Worm (Caenorhabditis elegans) whole organism, L4 larva: Measurements from ENCODE around the gene exc-5.

ENCODE experiments used
- D1046.2 ChIP-seq: fragments of 200-800 bp; sonication (Bioruptor generic); IDR thresholded peaks from 2 replicates; pipeline ENCODE4 v1.3.6; 2022; ENCODE audit warnings: missing genetic modification characterization, missing compliant biosample characterization
- F10B5.3 ChIP-seq: sonication (generic microtip); optimal IDR thresholded peaks from 2 replicates; lab custom pipeline; 2016; ENCODE audit warnings: mild to moderate bottlenecking, missing genetic modification characterization, missing compliant biosample characterization
- F26F4.8 ChIP-seq: fragments of 200-800 bp; sonication (Bioruptor generic); conservative IDR thresholded peaks from 2 replicates; pipeline ENCODE4 v1.3.6; 2022; ENCODE audit warnings: missing genetic modification characterization, missing compliant biosample characterization
- F44E2.7 ChIP-seq: fragments of 200-800 bp; sonication (Bioruptor generic); IDR thresholded peaks from 2 replicates; pipeline ENCODE4 v2.1.2; 2022; ENCODE audit warnings: missing genetic modification characterization, missing compliant biosample characterization
- Y5F2A.4 ChIP-seq: fragments of 200-800 bp; sonication (Bioruptor generic); optimal IDR thresholded peaks from 2 replicates; lab custom pipeline; 2018; ENCODE audit warnings: mild to moderate bottlenecking, missing genetic modification characterization, missing compliant biosample characterization
- Y75B8A.6 ChIP-seq: fragments of 200-800 bp; sonication (Bioruptor generic); IDR thresholded peaks from 2 replicates; pipeline ENCODE4 v1.3.6; 2022; ENCODE audit warnings: missing genetic modification reagents, missing genetic modification characterization, missing compliant biosample characterization
- aha-1 ChIP-seq: fragments of 150-350 bp; peaks from one replicate; lab custom pipeline; 2014; ENCODE audit warnings: missing biosample characterization, missing genetic modification characterization
- ama-1 ChIP-seq: fragments of 150-350 bp; optimal IDR thresholded peaks from 2 replicates; lab custom pipeline; 2014; ENCODE audit warnings: inconsistent platforms, mixed read lengths
- ceh-44 ChIP-seq: fragments of 200-800 bp; sonication (Bioruptor generic); IDR thresholded peaks from 2 replicates; pipeline ENCODE4 v1.3.6; 2022; ENCODE audit warnings: missing genetic modification reagents, missing genetic modification characterization, missing compliant biosample characterization
- ceh-62 ChIP-seq: sonication (generic microtip); optimal IDR thresholded peaks from 2 replicates; lab custom pipeline; 2017; ENCODE audit warnings: missing biosample characterization, missing genetic modification characterization
- ceh-82 ChIP-seq: sonication (generic microtip); optimal IDR thresholded peaks from 2 replicates; lab custom pipeline; 2017; ENCODE audit warnings: missing biosample characterization, missing genetic modification characterization
- ces-1 ChIP-seq: fragments of 150-350 bp; sonication (generic microtip); optimal IDR thresholded peaks from 4 replicates; lab custom pipeline; 2014; ENCODE audit warnings: missing biosample characterization, missing genetic modification reagents, missing genetic modification characterization
- daf-12 ChIP-seq: fragments of 150-350 bp; optimal IDR thresholded peaks from 2 replicates; lab custom pipeline; 2014; ENCODE audit warnings: missing biosample characterization, missing genetic modification reagents, missing genetic modification characterization
- daf-16 ChIP-seq, 3 experiments: sonication (generic microtip); optimal IDR thresholded peaks; 2 replicates each; lab custom pipeline; 2016 to 2017; ENCODE audit warnings: missing genetic modification characterization in 3 of 3, missing genetic modification reagents in 3 of 3, mild to moderate bottlenecking in 2 of 3, missing compliant biosample characterization in 2 of 3, missing biosample characterization in 1 of 3, moderate library complexity in 1 of 3
- fkh-10 ChIP-seq: fragments of 150-350 bp; optimal IDR thresholded peaks from 2 replicates; lab custom pipeline; 2014; ENCODE audit warnings: missing biosample characterization, missing genetic modification reagents, missing genetic modification characterization
- lin-15B ChIP-seq: fragments of 150-350 bp; sonication (generic microtip); optimal IDR thresholded peaks from 3 replicates; lab custom pipeline; 2014; ENCODE audit warnings: missing biosample characterization, missing genetic modification characterization
- lin-38 ChIP-seq: fragments of 200-800 bp; sonication (Bioruptor generic); IDR thresholded peaks from 2 replicates; pipeline ENCODE4 v1.3.6; 2022; ENCODE audit warnings: missing genetic modification reagents, missing genetic modification characterization, missing compliant biosample characterization
- lin-39 ChIP-seq: fragments of 150-350 bp; optimal IDR thresholded peaks from 2 replicates; lab custom pipeline; 2014; ENCODE audit warnings: missing biosample characterization, missing genetic modification reagents, missing genetic modification characterization
- madf-9 ChIP-seq: fragments of 200-800 bp; sonication (Bioruptor generic); conservative IDR thresholded peaks from 2 replicates; pipeline ENCODE4 v1.3.6; 2022; ENCODE audit warnings: missing genetic modification reagents, missing genetic modification characterization, missing compliant biosample characterization
- mes-2 ChIP-seq: sonication (generic microtip); optimal IDR thresholded peaks from 2 replicates; lab custom pipeline; 2016; ENCODE audit warnings: missing genotype, mild to moderate bottlenecking, missing genetic modification characterization, missing compliant biosample characterization; ENCODE audit not compliant: poor library complexity, severe bottlenecking
- mxl-3 ChIP-seq: fragments of 200-800 bp; sonication (Bioruptor generic); optimal IDR thresholded peaks from 2 replicates; lab custom pipeline; 2018; ENCODE audit warnings: mild to moderate bottlenecking, missing genetic modification characterization, missing compliant biosample characterization
- nhr-10 ChIP-seq: fragments of 150-350 bp; optimal IDR thresholded peaks from 2 replicates; lab custom pipeline; 2014; ENCODE audit warnings: missing biosample characterization, missing genetic modification characterization
- nhr-102 ChIP-seq: sonication (generic microtip); optimal IDR thresholded peaks from 2 replicates; lab custom pipeline; 2016; ENCODE audit warnings: mild to moderate bottlenecking, missing genetic modification characterization, moderate library complexity, missing compliant biosample characterization
- nhr-11 ChIP-seq: fragments of 150-350 bp; optimal IDR thresholded peaks from 2 replicates; lab custom pipeline; 2014; ENCODE audit warnings: missing biosample characterization, missing genetic modification characterization
- nhr-28 ChIP-seq: fragments of 150-350 bp; optimal IDR thresholded peaks from 2 replicates; lab custom pipeline; 2014; ENCODE audit warnings: missing biosample characterization, missing genetic modification characterization
- nhr-48 ChIP-seq: sonication (generic microtip); optimal IDR thresholded peaks from 2 replicates; lab custom pipeline; 2016; ENCODE audit warnings: mild to moderate bottlenecking, missing genetic modification characterization, missing compliant biosample characterization
- pha-4 ChIP-seq, 2 experiments: fragments of 150-350 bp in 1 of 2; fragments of 200-800 bp in 1 of 2; sonication (Bioruptor generic) in 1 of 2; IDR thresholded peaks in 1 of 2; optimal IDR thresholded peaks in 1 of 2; 2 replicates each; pipeline versions ENCODE4 v1.3.6 to Lab custom; 2014 to 2022; ENCODE audit warnings: missing genetic modification characterization in 2 of 2, missing genetic modification reagents in 2 of 2, missing biosample characterization in 1 of 2, missing compliant biosample characterization in 1 of 2
- tra-1 ChIP-seq: fragments of 200-800 bp; sonication (Bioruptor generic); IDR thresholded peaks from 2 replicates; pipeline ENCODE4 v1.3.6; 2022; ENCODE audit warnings: missing genetic modification reagents, missing genetic modification characterization, missing compliant biosample characterization
- unc-39 ChIP-seq: sonication (generic microtip); optimal IDR thresholded peaks from 2 replicates; lab custom pipeline; 2017; ENCODE audit warnings: missing biosample characterization, missing genetic modification characterization
- unc-62 ChIP-seq, 3 experiments: fragments of 150-350 bp in 1 of 3; sonication (generic microtip); optimal IDR thresholded peaks in 2 of 3; peaks in 1 of 3; 1 replicate in 1 of 3; 2 replicates in 2 of 3; lab custom pipeline; 2014 to 2017; ENCODE audit warnings: missing biosample characterization in 3 of 3, missing genetic modification characterization in 3 of 3, missing genetic modification reagents in 3 of 3, missing genotype in 1 of 3
- zfp-2 ChIP-seq: sonication (generic microtip); optimal IDR thresholded peaks from 2 replicates; lab custom pipeline; 2016; ENCODE audit warnings: mild to moderate bottlenecking, missing genetic modification characterization, missing compliant biosample characterization
- ztf-11 ChIP-seq: fragments of 150-350 bp; optimal IDR thresholded peaks from 2 replicates; lab custom pipeline; 2014; ENCODE audit warnings: missing biosample characterization, missing genetic modification characterization

Gene exc-5

DNA sequence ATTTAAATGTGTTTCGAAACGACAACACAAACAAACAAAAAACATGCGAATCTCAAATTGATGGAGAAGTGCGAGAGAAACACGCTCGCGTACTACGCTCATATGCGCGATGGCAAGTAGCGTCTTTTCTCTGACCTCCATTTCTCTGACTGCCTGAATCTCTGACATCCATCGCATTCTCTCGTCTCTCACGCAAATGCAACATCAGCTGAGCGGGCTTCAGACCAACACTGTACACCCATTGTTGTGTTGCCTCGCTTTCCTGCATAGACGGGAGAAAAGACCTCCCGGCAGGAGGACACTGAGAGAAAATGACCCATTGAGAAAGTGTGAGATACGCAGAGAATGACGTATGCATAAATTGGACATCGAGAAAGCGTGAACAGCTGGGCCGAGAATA is 31.3 kb downstream of the exc-5 start (continued):
- TF ChIP-seq ceh-44 (GFP tag; lab: Robert Waterston, UW), result no peak
- TF ChIP-seq ztf-11 (tag; lab: Kevin White, UChicago), result no peak
- TF ChIP-seq mxl-3 (GFP tag; lab: Kevin White, UChicago), result no peak
- TF ChIP-seq lin-15B (tag; lab: Kevin White, UChicago), result no peak
- no peak for TF ChIP-seq lin-39
- TF ChIP-seq D1046.2 (GFP tag; lab: Robert Waterston, UW), result no peak
- TF ChIP-seq pha-4 (GFP tag; IDR thresholded peaks at IDR 0.05; lab: Robert Waterston, UW), result no peak
- TF ChIP-seq pha-4 (tag; optimal IDR thresholded peaks at IDR 0.05; lab: Kevin White, UChicago), result peak; percentile 34
- peak; percentile 94 for TF ChIP-seq aha-1 (tag; lab: Kevin White, UChicago)
- no peak for TF ChIP-seq daf-12 (tag; lab: Kevin White, UChicago)
- TF ChIP-seq F26F4.8 (GFP tag; lab: Robert Waterston, UW), result no peak
- no peak for TF ChIP-seq daf-16 (GFP tag; optimal IDR thresholded peaks at IDR 0.05; lab: Kevin White, UChicago)
- peak; percentile 75 for TF ChIP-seq daf-16 (tag; optimal IDR thresholded peaks at IDR 0.05; lab: Kevin White, UChicago)
- no peak for TF ChIP-seq zfp-2
- TF ChIP-seq nhr-11 (tag; lab: Kevin White, UChicago), result peak; percentile 55
- peak in 1 of 2 experiments; percentile 98 for TF ChIP-seq unc-62 (GFP tag; optimal IDR thresholded peaks at IDR 0.05 in 1 of 2; lab: Kevin White, UChicago)
- no peak for TF ChIP-seq unc-62 (tag; optimal IDR thresholded peaks at IDR 0.05; lab: Kevin White, UChicago)
- peak; percentile 82 for TF ChIP-seq nhr-28 (tag; lab: Kevin White, UChicago)
- TF ChIP-seq unc-39 (tag; lab: Kevin White, UChicago), result no peak
- TF ChIP-seq Y5F2A.4, result no peak
- TF ChIP-seq F10B5.3 (tag; lab: Kevin White, UChicago), result no peak
- no peak for TF ChIP-seq F44E2.7 (GFP tag; lab: Robert Waterston, UW)
- TF ChIP-seq ceh-62 (tag; lab: Kevin White, UChicago), result no peak
- no peak for TF ChIP-seq ama-1 (lab: Kevin White, UChicago)
- no peak for TF ChIP-seq nhr-10 (tag; lab: Kevin White, UChicago)
- peak; percentile 60 for TF ChIP-seq nhr-48 (tag; lab: Kevin White, UChicago)
- no peak for TF ChIP-seq tra-1 (GFP tag; lab: Robert Waterston, UW)
- TF ChIP-seq madf-9 (GFP tag; lab: Robert Waterston, UW), result no peak
- no peak for TF ChIP-seq fkh-10 (GFP tag; lab: Kevin White, UChicago)
- no peak for TF ChIP-seq mes-2 (tag; lab: Kevin White, UChicago)
- TF ChIP-seq ces-1 (GFP tag; lab: Kevin White, UChicago), result no peak
- TF ChIP-seq Y75B8A.6 (GFP tag; lab: Robert Waterston, UW), result no peak
- no peak for TF ChIP-seq lin-38 (GFP tag; lab: Robert Waterston, UW)

DNA sequence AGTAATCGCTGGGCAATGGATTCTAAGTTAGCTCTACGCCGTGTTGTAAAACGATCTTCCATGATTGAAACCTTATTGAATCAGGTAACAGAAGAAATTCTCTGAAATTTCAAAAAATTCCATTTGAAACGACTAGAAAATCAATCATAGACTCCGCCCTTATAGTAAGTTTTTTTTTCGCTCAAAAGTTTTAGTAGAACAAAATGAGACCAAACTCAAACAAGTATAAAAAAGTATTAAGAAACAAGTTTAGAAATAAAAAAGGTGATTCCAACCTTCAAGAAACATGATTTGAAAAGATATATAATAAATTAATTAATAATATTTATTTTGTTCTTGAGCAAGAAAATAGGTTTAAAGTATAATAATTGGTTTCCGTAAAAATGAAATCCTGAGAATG is 35.4 kb downstream of the exc-5 start, which contains the start of gene C33D9.6:
Gene C33D9.6 (minus strand): TSS at position 101 of the 400 bp plus-strand sequence.
- TF ChIP-seq aha-1 (tag; lab: Kevin White, UChicago) (peak; percentile 50), D1046.2 (GFP tag; lab: Robert Waterston, UW) (no peak)
- TF ChIP-seq, all 104 proteins: peak for 1

ce11 chrIV:8772800-8773256 is 40.6 kb downstream of the exc-5 start, which contains the start of gene F20C5.6:
TSS of gene F20C5.6 (minus strand) at chrIV:8773206.
- TF ChIP-seq ces-1 (GFP tag; lab: Kevin White, UChicago), result no peak
- no peak for TF ChIP-seq lin-39
- no peak for TF ChIP-seq ceh-82 (tag; lab: Kevin White, UChicago)
- TF ChIP-seq nhr-102, result no peak
- no peak for TF ChIP-seq zfp-2

- peak; percentile 39 for TF ChIP-seq aha-1 (tag; lab: Kevin White, UChicago)
- no peak for TF ChIP-seq tra-1 (GFP tag; lab: Robert Waterston, UW)
Observed at ce11 chrIV:8769539-8769938, 43.9 kb downstream of the exc-5 start, which contains the start of gene F20C5.5. TSS of gene F20C5.5 (minus strand) at chrIV:8769639.
